Worm (Caenorhabditis elegans) whole organism, early embryonic: Measurements from ENCODE around the gene dct-1.

Experiments
- B0310.2 ChIP-seq: sonication (generic microtip); optimal IDR thresholded peaks from 2 replicates; lab custom pipeline; 2016; ENCODE audit warnings: mild to moderate bottlenecking, missing genetic modification characterization, missing compliant biosample characterization
- ama-1 ChIP-seq: fragments of 150-350 bp; optimal IDR thresholded peaks from 2 replicates; lab custom pipeline; 2014
- ceh-36 ChIP-seq: sonication (generic microtip); optimal IDR thresholded peaks from 2 replicates; lab custom pipeline; 2016; ENCODE audit warnings: missing genetic modification characterization, inconsistent platforms, missing compliant biosample characterization
- hmbx-1 ChIP-seq: sonication (generic microtip); optimal IDR thresholded peaks from 2 replicates; lab custom pipeline; 2016; ENCODE audit warnings: mild to moderate bottlenecking, missing genetic modification characterization, missing compliant biosample characterization

ce11 chrX:7925134-7925533, 29.0 kb upstream of the dct-1 start, which contains the start of gene zig-4:
- no peak for TF ChIP-seq B0310.2 (tag; lab: Kevin White, UChicago)
- no peak for TF ChIP-seq hmbx-1 (tag; lab: Kevin White, UChicago)
- TF ChIP-seq ceh-36 = no peak
- TF ChIP-seq ama-1 (lab: Kevin White, UChicago) = no peak
